Fruit fly (Drosophila melanogaster): ENCODE data around the gene CG42487.

dm6 chr3R:27937752-27938694 is 21.0 kb downstream of the CG42487 start, which contains the start of the genes NSD and BOD1:
- TF ChIP-seq CG8478 (optimal IDR thresholded peaks at IDR 0.05) (no peak), CTCF (optimal IDR thresholded peaks at IDR 0.05) (no peak)

All from S2 (cell line).